Worm (Caenorhabditis elegans) whole organism, mixed stage, embryonic: ENCODE results near the gene T07D1.3.

Experiments
- ces-1 ChIP-seq: fragments of 150-350 bp; optimal IDR thresholded peaks from 2 replicates; lab custom pipeline; 2014; ENCODE audit warnings: missing biosample characterization, missing genetic modification reagents, missing genetic modification characterization
- cnd-1 ChIP-seq: fragments of 200-800 bp; sonication (Bioruptor generic); optimal IDR thresholded peaks from 2 replicates; lab custom pipeline; 2018; ENCODE audit warnings: mild to moderate bottlenecking, missing genetic modification characterization, missing compliant biosample characterization
- elt-1 ChIP-seq: sonication (generic microtip); optimal IDR thresholded peaks from 2 replicates; lab custom pipeline; 2017; ENCODE audit warnings: missing genetic modification characterization, mild to moderate bottlenecking, missing compliant biosample characterization, antibody characterized with exemption, moderate library complexity, borderline replicate concordance; ENCODE audit not compliant: insufficient read depth
- lin-13 ChIP-seq: fragments of 150-350 bp; optimal IDR thresholded peaks from 2 replicates; lab custom pipeline; 2014; ENCODE audit warnings: missing biosample characterization, missing genetic modification characterization
- lin-32 ChIP-seq: fragments of 200-800 bp; sonication (Bioruptor generic); optimal IDR thresholded peaks from 2 replicates; lab custom pipeline; 2018; ENCODE audit warnings: mild to moderate bottlenecking, missing genetic modification characterization, missing compliant biosample characterization
- mep-1 ChIP-seq: fragments of 150-350 bp; optimal IDR thresholded peaks from 2 replicates; lab custom pipeline; 2017; ENCODE audit warnings: missing biosample characterization, missing genetic modification reagents, missing genetic modification characterization, inconsistent platforms
- nhr-12 ChIP-seq: fragments of 150-350 bp; optimal IDR thresholded peaks from 2 replicates; lab custom pipeline; 2014; ENCODE audit warnings: missing biosample characterization, missing genetic modification characterization
- nhr-237 ChIP-seq: fragments of 150-350 bp; optimal IDR thresholded peaks from 2 replicates; lab custom pipeline; 2014; ENCODE audit warnings: missing biosample characterization, missing genetic modification characterization
- sem-2 ChIP-seq: fragments of 200-800 bp; sonication (Bioruptor generic); optimal IDR thresholded peaks from 2 replicates; lab custom pipeline; 2018; ENCODE audit warnings: mild to moderate bottlenecking, missing genetic modification characterization, missing compliant biosample characterization
- unc-62 ChIP-seq: fragments of 150-350 bp; optimal IDR thresholded peaks from 2 replicates; lab custom pipeline; 2014; ENCODE audit warnings: missing biosample characterization, missing genetic modification reagents, missing genetic modification characterization
- ztf-11 ChIP-seq: fragments of 150-350 bp; optimal IDR thresholded peaks from 2 replicates; lab custom pipeline; 2014; ENCODE audit warnings: missing biosample characterization, missing genetic modification characterization

DNA sequence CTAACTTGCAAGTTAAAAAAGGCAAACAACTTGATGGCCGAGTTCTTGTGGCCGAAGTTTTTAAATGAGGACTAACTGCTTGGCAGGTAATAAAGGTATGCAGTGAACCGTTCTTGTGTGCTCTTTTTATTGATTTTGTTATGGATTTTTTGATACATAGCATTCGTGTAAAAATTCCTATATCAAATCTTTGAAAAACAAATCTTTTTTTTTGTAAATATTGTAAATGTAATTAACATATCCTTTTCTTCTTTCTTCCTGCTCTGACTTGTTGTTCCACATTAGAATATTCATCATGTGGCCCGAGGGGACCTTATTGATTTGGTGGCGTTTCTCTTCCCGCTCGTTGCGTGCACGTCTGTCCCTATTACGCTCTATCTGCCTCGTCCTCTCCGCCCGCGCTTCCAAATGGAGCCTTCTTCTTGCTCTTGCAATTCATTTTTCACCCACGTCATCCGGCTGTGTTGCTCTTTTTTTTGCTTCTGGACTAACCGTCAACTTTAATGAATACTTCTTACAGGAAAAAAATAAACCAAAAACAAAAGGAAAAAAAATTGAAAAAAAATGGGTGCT is 45.4 kb upstream of the T07D1.3 start, which contains the start of gene hid-1:
- TF ChIP-seq unc-62 (GFP tag; lab: Kevin White, UChicago) (no peak), elt-1 (tag; lab: Kevin White, UChicago) (no peak), nhr-237 (tag; lab: Kevin White, UChicago) (no peak), lin-13 (tag; lab: Kevin White, UChicago) (no peak), ztf-11 (tag; lab: Kevin White, UChicago) (no peak), sem-2 (GFP tag; lab: Kevin White, UChicago) (no peak), ces-1 (GFP tag; lab: Kevin White, UChicago) (peak; percentile 74), mep-1 (tag; lab: Kevin White, UChicago) (no peak), lin-32 (GFP tag; lab: Kevin White, UChicago) (no peak), nhr-12 (no peak), cnd-1 (tag; lab: Kevin White, UChicago) (no peak)
